Fruit fly (Drosophila melanogaster): ENCODE data around the gene CG3246.

CG3246 gene

dm6 chr2L:3476399-3477056 is 14.8 kb upstream of the CG3246 start:
- TF ChIP-seq Hr83 (GFP tag; optimal IDR thresholded peaks at IDR 0.05; ENCODE audit: poor library complexity, severe bottlenecking) (peak; percentile 9), Dif (GFP tag; optimal IDR thresholded peaks at IDR 0.05; ENCODE audit: partially characterized antibody) (no peak)

- no peak for TF ChIP-seq brk (GFP tag; optimal IDR thresholded peaks at IDR 0.05)
- TF ChIP-seq dmrt93B (GFP tag; optimal IDR thresholded peaks at IDR 0.05), result peak; percentile 10
- TF ChIP-seq ey (GFP tag; optimal IDR thresholded peaks at IDR 0.05), result peak; percentile 11
- TF ChIP-seq sage (GFP tag; optimal IDR thresholded peaks at IDR 0.05), result no peak
- TF ChIP-seq psq (GFP tag; optimal IDR thresholded peaks at IDR 0.05), result no peak
- TF ChIP-seq tai (GFP tag; optimal IDR thresholded peaks at IDR 0.05), result no peak
- TF ChIP-seq foxo (GFP tag; optimal IDR thresholded peaks at IDR 0.05), result peak in 1 of 2 experiments; percentile 35
- no peak for TF ChIP-seq N (GFP tag; optimal IDR thresholded peaks at IDR 0.05)
- TF ChIP-seq dl (GFP tag; optimal IDR thresholded peaks at IDR 0.05; ENCODE audit: insufficient read depth in 1 of 2, partially characterized antibody in 2 of 2), result no peak
- no peak for TF ChIP-seq Hr83 (GFP tag; optimal IDR thresholded peaks at IDR 0.05; ENCODE audit: poor library complexity, severe bottlenecking)
- TF ChIP-seq lola (GFP tag; optimal IDR thresholded peaks at IDR 0.05), result no peak
- TF ChIP-seq fru (GFP tag; optimal IDR thresholded peaks at IDR 0.05), result peak; percentile 41
- no peak for TF ChIP-seq jim (GFP tag; optimal IDR thresholded peaks at IDR 0.05)
- no peak for TF ChIP-seq GATAd (GFP tag; optimal IDR thresholded peaks at IDR 0.05)
- peak; percentile 3 for TF ChIP-seq HLH106 (tag; optimal IDR thresholded peaks at IDR 0.05)
- TF ChIP-seq Jra (GFP tag; optimal IDR thresholded peaks at IDR 0.05), result no peak
- no peak for TF ChIP-seq Hr78 (GFP tag; optimal IDR thresholded peaks at IDR 0.05)
- no peak for TF ChIP-seq Vsx2 (GFP tag; optimal IDR thresholded peaks at IDR 0.05; ENCODE audit: partially characterized antibody)
- no peak for TF ChIP-seq Sp1 (GFP tag; optimal IDR thresholded peaks at IDR 0.05)
- peak; percentile 27 for TF ChIP-seq rgr (GFP tag; optimal IDR thresholded peaks at IDR 0.05)
- TF ChIP-seq woc (GFP tag; optimal IDR thresholded peaks at IDR 0.05), result no peak
- TF ChIP-seq Hnf4 (GFP tag; optimal IDR thresholded peaks at IDR 0.05), result no peak
- TF ChIP-seq CG32264 (GFP tag; optimal IDR thresholded peaks at IDR 0.05), result no peak
Observed at dm6 chr2L:3475948-3476347, 14.2 kb upstream of the CG3246 start.

dm6 chr2L:3475168-3475567 is 13.4 kb upstream of the CG3246 start:
- TF ChIP-seq Hnf4 (GFP tag; optimal IDR thresholded peaks at IDR 0.05) (peak; percentile 87), Sp1 (GFP tag; optimal IDR thresholded peaks at IDR 0.05) (peak; percentile 41), rgr (GFP tag; optimal IDR thresholded peaks at IDR 0.05) (peak; percentile 57), Dif (GFP tag; optimal IDR thresholded peaks at IDR 0.05; ENCODE audit: partially characterized antibody) (no peak), psq (GFP tag; optimal IDR thresholded peaks at IDR 0.05) (peak; percentile 38), h (GFP tag; optimal IDR thresholded peaks at IDR 0.05) (peak; percentile 57), Myc (optimal IDR thresholded peaks at IDR 0.05) (no peak), lola (GFP tag; optimal IDR thresholded peaks at IDR 0.05) (no peak), Rel (GFP tag; optimal IDR thresholded peaks at IDR 0.05) (no peak), Rel (tag; optimal IDR thresholded peaks at IDR 0.05) (peak; percentile 14), Vsx2 (GFP tag; optimal IDR thresholded peaks at IDR 0.05; ENCODE audit: partially characterized antibody) (no peak), Abd-B (GFP tag; optimal IDR thresholded peaks at IDR 0.05) (no peak), ey (GFP tag; optimal IDR thresholded peaks at IDR 0.05) (peak; percentile 31), woc (GFP tag; optimal IDR thresholded peaks at IDR 0.05) (no peak), usp (GFP tag; optimal IDR thresholded peaks at IDR 0.05) (no peak), sv (GFP tag; optimal IDR thresholded peaks at IDR 0.05) (no peak), HLH106 (tag; optimal IDR thresholded peaks at IDR 0.05) (peak; percentile 45), fru (GFP tag; optimal IDR thresholded peaks at IDR 0.05) (peak; percentile 29), OdsH (GFP tag; optimal IDR thresholded peaks at IDR 0.05) (peak; percentile 40), foxo (GFP tag; optimal IDR thresholded peaks at IDR 0.05) (peak in 1 of 2 experiments; percentile 28)

- TF ChIP-seq sv (GFP tag; optimal IDR thresholded peaks at IDR 0.05) (peak; percentile 31), Hr83 (GFP tag; optimal IDR thresholded peaks at IDR 0.05; ENCODE audit: poor library complexity, severe bottlenecking) (peak; percentile 32), OdsH (GFP tag; optimal IDR thresholded peaks at IDR 0.05) (peak; percentile 25), CG9705 (GFP tag; optimal IDR thresholded peaks at IDR 0.05) (peak; percentile 22), Myc (optimal IDR thresholded peaks at IDR 0.05) (peak; percentile 60), usp (GFP tag; optimal IDR thresholded peaks at IDR 0.05) (no peak), HLH106 (tag; optimal IDR thresholded peaks at IDR 0.05) (peak; percentile 53), CrebA (GFP tag; optimal IDR thresholded peaks at IDR 0.05; ENCODE audit: borderline replicate concordance) (no peak), sage (GFP tag; optimal IDR thresholded peaks at IDR 0.05) (no peak)
Observed at dm6 chr2L:3472242-3472641, 10.5 kb upstream of the CG3246 start, which contains the start of gene Pgant4. Gene Pgant4 (plus strand): TSS chr2L:3472603.

Data from whole organism, wandering third instar larva.